Fruit fly (Drosophila melanogaster): Measurements from ENCODE around the gene CG5397.
A peak's percentile ranks its signal among the peaks of the same experiment; 100 is the strongest.

CG5397 gene

DNA sequence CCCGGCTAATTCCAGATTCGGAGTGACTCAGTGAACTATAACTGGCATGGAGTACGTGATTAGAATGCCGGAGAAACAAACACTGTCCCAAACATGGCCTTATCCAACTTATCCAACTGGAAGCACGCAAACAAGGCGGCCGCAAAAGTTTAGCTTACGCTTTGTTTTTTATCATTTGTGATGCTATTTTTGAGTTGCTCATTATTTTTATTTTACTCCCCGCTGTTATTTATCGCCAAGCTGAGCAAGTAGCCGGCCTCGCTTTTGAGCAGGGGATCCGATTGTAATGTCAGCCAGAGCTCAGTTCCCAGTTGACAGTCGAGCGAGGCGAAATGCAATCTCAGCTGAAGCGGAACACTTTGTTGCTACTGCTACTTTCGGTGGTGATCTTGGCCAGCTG lies at the start of gene CG5397:
Gene CG5397 (plus strand): TSS at position 301 of the 400 bp plus-strand sequence.
- TF ChIP-seq dan (GFP tag; IDR thresholded peaks at IDR 0.05): 0 out of 2 replicates have a peak, but pooled peaks have one; percentile 7
- no peak for TF ChIP-seq CG17186 (GFP tag; optimal IDR thresholded peaks at IDR 0.05)
- TF ChIP-seq Sry-δ (GFP tag; optimal IDR thresholded peaks at IDR 0.05): no peak
- no peak for TF ChIP-seq Meics (GFP tag; optimal IDR thresholded peaks at IDR 0.05)

DNA sequence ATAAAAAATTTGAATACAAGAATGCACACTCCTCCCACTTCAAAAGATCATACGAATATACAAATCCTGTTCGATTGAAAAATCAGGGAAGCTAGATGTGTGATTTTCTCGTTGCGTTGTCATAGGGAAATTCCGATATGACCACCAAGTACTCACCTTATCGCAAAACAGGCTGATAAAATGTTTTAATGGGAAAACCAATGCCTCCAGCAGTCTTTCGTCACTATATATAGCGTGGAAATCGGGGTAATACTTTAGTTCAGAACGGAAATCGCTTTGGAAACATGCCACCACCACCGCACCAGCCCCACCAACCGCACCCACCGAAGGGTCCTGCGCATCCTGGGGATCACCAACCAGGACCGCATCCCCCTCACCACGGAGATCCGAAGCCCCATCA lies 40.7 kb upstream of the CG5397 start, which contains the start of the genes CG5139 and CG43348:
Gene CG5139 (minus strand): TSS at position 101 of the 400 bp plus-strand sequence.
Gene CG43348 (plus strand): TSS at position 247 of the 400 bp plus-strand sequence.
- TF ChIP-seq exex (tag; optimal IDR thresholded peaks at IDR 0.05): no peak
- no peak for TF ChIP-seq p53 (GFP tag; optimal IDR thresholded peaks at IDR 0.05)
- peak; percentile 35 for TF ChIP-seq Hr39 (optimal IDR thresholded peaks at IDR 0.05)
- TF ChIP-seq sug (tag; optimal IDR thresholded peaks at IDR 0.05): peak; percentile 15

DNA sequence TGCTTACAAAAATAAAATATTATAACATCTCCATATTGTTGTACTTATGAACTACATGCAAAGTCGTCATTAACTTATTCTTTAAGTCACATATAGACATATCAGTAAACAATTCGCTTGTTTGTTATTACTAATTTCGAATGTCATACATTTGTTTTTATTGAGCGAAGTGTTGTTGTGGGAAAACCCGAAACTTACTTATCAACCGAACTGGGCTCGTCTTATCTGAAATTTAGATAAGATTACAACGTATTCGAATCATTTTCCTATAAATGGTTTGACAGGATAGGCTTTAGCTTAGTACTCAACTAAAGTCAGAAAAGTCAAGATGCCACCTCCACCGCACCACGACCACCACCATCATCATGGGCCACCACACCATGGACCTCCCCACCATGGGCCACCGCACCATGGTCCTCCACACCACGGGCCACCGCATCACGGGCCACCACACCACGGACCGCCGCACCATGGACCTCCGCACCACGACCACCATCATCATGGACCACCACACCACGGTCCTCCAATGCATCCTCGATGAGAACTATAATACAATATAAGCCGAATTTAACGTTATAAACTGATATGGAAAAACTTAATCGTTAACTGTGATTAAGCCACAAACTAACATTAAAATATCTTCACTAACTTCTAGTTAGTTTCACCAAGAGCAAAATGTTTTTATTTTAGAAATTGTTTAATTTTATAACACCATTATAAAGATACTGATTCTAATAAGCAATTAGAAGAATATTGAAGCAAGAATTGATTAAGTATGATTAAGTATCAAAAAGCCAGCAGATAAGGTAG lies 39.7 kb upstream of the CG5397 start, which contains the start of the genes CG43349 and CG5011:
Gene CG43349 (plus strand): TSS at position 294 of the 810 bp plus-strand sequence.
Gene CG5011 (plus strand): TSS at position 760 of the 810 bp plus-strand sequence.
- TF ChIP-seq CG2889 (GFP tag; IDR thresholded peaks at IDR 0.05): no peak
- TF ChIP-seq Dbx (GFP tag; IDR thresholded peaks at IDR 0.05): peak; percentile 6; the same call in 1 of the 3 replicates
- TF ChIP-seq Elba2 (GFP tag; optimal IDR thresholded peaks at IDR 0.05): no peak
- peak; percentile 54 for TF ChIP-seq exex (tag; optimal IDR thresholded peaks at IDR 0.05)
- TF ChIP-seq Spps (tag; optimal IDR thresholded peaks at IDR 0.05): no peak
- TF ChIP-seq Med (GFP tag): peak; percentile 57
- TF ChIP-seq Atf-2 (GFP tag; optimal IDR thresholded peaks at IDR 0.05): no peak
- no peak for TF ChIP-seq cwo (GFP tag; optimal IDR thresholded peaks at IDR 0.05)
- peak; percentile 43; the same call in 1 of the 2 replicates for TF ChIP-seq GATAe (GFP tag; conservative IDR thresholded peaks at IDR 0.05)
- TF ChIP-seq lab (GFP tag; optimal IDR thresholded peaks at IDR 0.05): peak; percentile 27
- TF ChIP-seq CG32532 (GFP tag; IDR thresholded peaks at IDR 0.05): peak; percentile 17; the same call in 1 of the 2 replicates
- peak; percentile 26 for TF ChIP-seq mirr (GFP tag; optimal IDR thresholded peaks at IDR 0.05)
- 0 out of 2 replicates have a peak, but pooled peaks have one; percentile 19 for TF ChIP-seq slbo (GFP tag; IDR thresholded peaks at IDR 0.05)
- TF ChIP-seq Camta (GFP tag; optimal IDR thresholded peaks at IDR 0.05): no peak
- TF ChIP-seq ssp (GFP tag; IDR thresholded peaks at IDR 0.05): no peak
- TF ChIP-seq Ets65A (GFP tag): peak; percentile 42
- no peak for TF ChIP-seq CG6765 (GFP tag; optimal IDR thresholded peaks at IDR 0.05)
- TF ChIP-seq nerfin-2 (GFP tag; IDR thresholded peaks at IDR 0.05; ENCODE audit: partially characterized antibody): no peak

DNA sequence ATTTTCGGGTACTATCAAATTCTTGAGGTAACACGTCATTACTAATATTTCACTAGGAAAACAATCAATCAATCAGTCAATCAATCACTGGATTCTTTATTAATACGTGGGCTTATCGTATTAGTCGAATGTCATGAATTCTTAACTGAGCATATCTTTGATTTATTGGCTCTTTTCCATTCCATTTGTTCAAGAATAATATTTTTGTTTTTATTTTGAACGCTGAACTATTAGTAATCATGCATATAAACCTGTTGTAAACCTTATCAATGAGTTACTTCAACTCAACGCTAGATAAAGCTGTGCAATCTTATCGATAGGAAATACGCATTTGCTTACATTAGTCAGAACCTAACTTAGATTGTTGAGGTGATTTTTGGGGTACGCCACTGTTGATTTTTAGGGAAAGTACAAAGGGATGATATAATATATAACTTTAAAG lies 38.4 kb upstream of the CG5397 start:
- TF ChIP-seq salm (tag; optimal IDR thresholded peaks at IDR 0.05): peak; percentile 81
- no peak for TF ChIP-seq gem (tag; optimal IDR thresholded peaks at IDR 0.05)
- TF ChIP-seq NC2α (GFP tag; optimal IDR thresholded peaks at IDR 0.05): no peak
- TF ChIP-seq sens-2 (GFP tag; IDR thresholded peaks at IDR 0.05): 0 out of 2 replicates have a peak, but pooled peaks have one; percentile 24
- TF ChIP-seq sd (tag; optimal IDR thresholded peaks at IDR 0.05): peak; percentile 93
- TF ChIP-seq BtbVII (GFP tag; optimal IDR thresholded peaks at IDR 0.05): peak; percentile 67
- TF ChIP-seq grn (GFP tag; optimal IDR thresholded peaks at IDR 0.05): peak; percentile 79
- TF ChIP-seq onecut (GFP tag; IDR thresholded peaks at IDR 0.05): no peak
- peak; percentile 97 for TF ChIP-seq exex (tag; optimal IDR thresholded peaks at IDR 0.05)
- peak; percentile 91 for TF ChIP-seq CG8281 (tag; optimal IDR thresholded peaks at IDR 0.05)
- no peak for TF ChIP-seq CG10959 (GFP tag; IDR thresholded peaks at IDR 0.05)
- TF ChIP-seq CG17568 (GFP tag; optimal IDR thresholded peaks at IDR 0.05): no peak
- TF ChIP-seq z (GFP tag; IDR thresholded peaks at IDR 0.05): no peak
- peak; percentile 60 for TF ChIP-seq mirr (GFP tag; optimal IDR thresholded peaks at IDR 0.05)
- peak; percentile 26 for TF ChIP-seq sug (tag; optimal IDR thresholded peaks at IDR 0.05)
- TF ChIP-seq CG34376 (GFP tag; optimal IDR thresholded peaks at IDR 0.05): peak; percentile 58
- TF ChIP-seq dmrt99B (tag; optimal IDR thresholded peaks at IDR 0.05): no peak
- peak; percentile 14 for TF ChIP-seq CG2678 (tag; optimal IDR thresholded peaks at IDR 0.05)
- no peak for TF ChIP-seq CG12942 (GFP tag; optimal IDR thresholded peaks at IDR 0.05)
- peak in 1 of 2 experiments; percentile 1 for TF ChIP-seq Pdp1 (GFP tag; optimal IDR thresholded peaks at IDR 0.05)
- peak; percentile 79 for TF ChIP-seq lab (GFP tag; optimal IDR thresholded peaks at IDR 0.05)
- peak; percentile 21 for TF ChIP-seq CG15269 (tag; optimal IDR thresholded peaks at IDR 0.05)
- TF ChIP-seq Chrac-16 (GFP tag; optimal IDR thresholded peaks at IDR 0.05): no peak
